Worm (Caenorhabditis elegans): ENCODE data around the gene skr-7.

DNA sequence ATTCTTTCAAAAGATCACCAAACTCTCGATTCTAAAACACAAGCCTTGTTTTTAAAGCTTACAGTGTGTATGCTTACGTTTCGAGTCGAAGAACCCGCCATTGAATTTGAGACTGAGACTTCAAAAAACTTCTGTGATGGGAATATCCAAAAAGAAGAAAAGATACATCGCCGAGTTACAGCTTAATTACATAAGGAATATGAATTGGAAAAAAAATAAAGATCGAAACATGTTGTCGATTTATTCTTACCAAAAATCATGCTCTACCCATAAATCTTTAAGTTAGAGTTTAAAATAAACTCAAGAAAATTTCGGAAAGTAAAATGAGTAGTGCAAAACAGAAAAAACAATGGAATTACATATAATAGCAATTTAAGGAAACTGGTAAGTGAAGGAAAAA, 36.1 kb upstream of the skr-7 start, which contains the start of gene F13A2.10:
- TF ChIP-seq lsy-2 (tag; optimal IDR thresholded peaks at IDR 0.05) (no peak), rnt-1 (tag; optimal IDR thresholded peaks at IDR 0.05) (no peak), lin-15B (tag; optimal IDR thresholded peaks at IDR 0.05) (no peak), ces-1 (GFP tag; optimal IDR thresholded peaks at IDR 0.05) (no peak), ztf-11 (tag; optimal IDR thresholded peaks at IDR 0.05) (no peak), sox-4 (tag; optimal IDR thresholded peaks at IDR 0.05) (no peak), ceh-90 (tag; optimal IDR thresholded peaks at IDR 0.05) (no peak)

All from whole organism, L1 larva.